Worm (Caenorhabditis elegans) whole organism, late embryonic: ENCODE measurements around the gene F13A7.7.
A peak's percentile ranks its signal among the peaks of the same experiment; 100 is the strongest.

Experiments used
- C38D4.7 ChIP-seq: fragments of 200-800 bp; sonication (Bioruptor generic); optimal IDR thresholded peaks from 2 replicates; lab custom pipeline; 2018; ENCODE audit warnings: mild to moderate bottlenecking, missing genetic modification characterization, moderate library complexity, missing compliant biosample characterization
- F13H6.1 ChIP-seq: sonication (generic microtip); optimal IDR thresholded peaks from 2 replicates; lab custom pipeline; 2016; ENCODE audit warnings: missing genetic modification characterization, missing compliant biosample characterization
- ceh-2 ChIP-seq: sonication (generic microtip); optimal IDR thresholded peaks from 2 replicates; lab custom pipeline; 2016; ENCODE audit warnings: missing genotype, missing genetic modification characterization, missing compliant biosample characterization
- ceh-45 ChIP-seq: fragments of 200-800 bp; sonication (Bioruptor generic); IDR thresholded peaks from 2 replicates; pipeline ENCODE4 v1.3.6; 2022; ENCODE audit warnings: missing genetic modification reagents, missing genetic modification characterization, missing compliant biosample characterization
- ceh-48 ChIP-seq: sonication (generic microtip); optimal IDR thresholded peaks from 2 replicates; lab custom pipeline; 2016; ENCODE audit warnings: missing genetic modification characterization, inconsistent platforms, missing compliant biosample characterization
- ceh-6 ChIP-seq: fragments of 200-800 bp; sonication (Bioruptor generic); optimal IDR thresholded peaks from 2 replicates; lab custom pipeline; 2018; ENCODE audit warnings: mild to moderate bottlenecking, missing genetic modification characterization, missing compliant biosample characterization
- elt-2 ChIP-seq: sonication (generic microtip); optimal IDR thresholded peaks from 2 replicates; lab custom pipeline; 2016; ENCODE audit warnings: missing genetic modification reagents, missing genetic modification characterization, missing compliant biosample characterization
- fax-1 ChIP-seq: sonication (generic microtip); optimal IDR thresholded peaks from 2 replicates; lab custom pipeline; 2016; ENCODE audit warnings: missing genotype, missing genetic modification characterization, missing compliant biosample characterization
- fkh-10 ChIP-seq: fragments of 150-350 bp; optimal IDR thresholded peaks from 2 replicates; lab custom pipeline; 2014; ENCODE audit warnings: missing biosample characterization, missing genetic modification reagents, missing genetic modification characterization
- fkh-6 ChIP-seq: sonication (generic microtip); optimal IDR thresholded peaks from 2 replicates; lab custom pipeline; 2016; ENCODE audit warnings: missing genetic modification characterization, missing compliant biosample characterization
- nfya-1 ChIP-seq: sonication (generic microtip); optimal IDR thresholded peaks from 2 replicates; lab custom pipeline; 2017; ENCODE audit warnings: missing genetic modification characterization, mild to moderate bottlenecking, missing compliant biosample characterization, antibody characterized with exemption, moderate library complexity
- pax-1 ChIP-seq: fragments of 150-350 bp; optimal IDR thresholded peaks from 2 replicates; lab custom pipeline; 2014; ENCODE audit warnings: missing biosample characterization, missing genetic modification characterization
- tbx-7 ChIP-seq: sonication (generic microtip); optimal IDR thresholded peaks from 2 replicates; lab custom pipeline; 2016; ENCODE audit warnings: missing genotype, missing genetic modification characterization, missing compliant biosample characterization

- TF ChIP-seq nfya-1 (peak; percentile 92), pax-1 (tag; lab: Kevin White, UChicago) (peak; percentile 1), ceh-2 (tag; lab: Kevin White, UChicago) (peak; percentile 62), elt-2 (peak; percentile 56), ceh-48 (tag; lab: Kevin White, UChicago) (no peak), fkh-6 (tag; lab: Kevin White, UChicago) (no peak), fax-1 (tag; lab: Kevin White, UChicago) (no peak), tbx-7 (tag; lab: Kevin White, UChicago) (peak; percentile 26), fkh-10 (GFP tag; lab: Kevin White, UChicago) (no peak), ceh-6 (GFP tag; lab: Kevin White, UChicago) (no peak), ceh-45 (GFP tag; lab: Robert Waterston, UW) (no peak), F13H6.1 (tag; lab: Kevin White, UChicago) (peak; percentile 63), C38D4.7 (GFP tag; lab: Kevin White, UChicago) (no peak)
These were observed 27.7 kb downstream of the F13A7.7 start for ce11 chrV:16355941-16356340.
